Fruit fly (Drosophila melanogaster): Measurements from ENCODE around the gene CG32074.

DNA sequence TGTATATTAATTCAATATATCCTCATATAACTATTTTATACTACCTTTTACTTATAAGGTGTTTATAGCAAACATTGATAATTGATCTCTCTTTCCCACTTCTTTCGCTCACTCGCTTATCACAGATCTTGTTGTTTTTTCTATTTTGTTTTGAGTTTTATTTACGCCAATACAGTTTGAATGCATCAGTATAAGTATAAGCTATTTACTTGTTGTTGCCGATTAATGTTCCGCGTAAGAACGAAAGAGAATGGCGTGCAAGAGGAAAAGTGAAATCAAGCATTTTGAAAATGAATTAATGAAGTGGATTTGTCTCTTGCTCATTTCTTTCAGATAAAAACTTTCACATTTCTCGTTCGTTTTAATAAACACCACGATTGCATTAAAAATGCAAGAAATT lies 48.5 kb downstream of the CG32074 start:
- TF ChIP-seq CG12605 (GFP tag; IDR thresholded peaks at IDR 0.05) (no peak), Pif1A (GFP tag; optimal IDR thresholded peaks at IDR 0.05) (no peak), CG4496 (GFP tag; IDR thresholded peaks at IDR 0.05) (no peak), CG32121 (GFP tag; IDR thresholded peaks at IDR 0.05) (no peak), CG8301 (tag; optimal IDR thresholded peaks at IDR 0.05) (no peak), CG17806 (tag; optimal IDR thresholded peaks at IDR 0.05) (no peak), EcR (GFP tag; optimal IDR thresholded peaks at IDR 0.05) (peak; percentile 15), CG34367 (tag; optimal IDR thresholded peaks at IDR 0.05) (no peak), CG10348 (GFP tag; IDR thresholded peaks at IDR 0.05) (no peak), Ets98B (GFP tag; IDR thresholded peaks at IDR 0.05) (peak; percentile 11; the same call in 1 of the 2 replicates), CG13204 (GFP tag; optimal IDR thresholded peaks at IDR 0.05) (no peak)

All from whole organism, pupa.